Fruit fly (Drosophila melanogaster) whole organism, embryonic: ENCODE results near the gene p23.

Experiments
- Ada2b ChIP-seq: fragments of 200-800 bp; sonication (Bioruptor generic); IDR thresholded peaks from 2 replicates; pipeline ENCODE4 v1.3.6; 2022; ENCODE audit warnings: missing biosample characterization, missing genetic modification characterization
- B-H1 ChIP-seq: fragments of 200-800 bp; sonication (Bioruptor generic); IDR thresholded peaks from 3 replicates; pipeline ENCODE4 v1.3.6; 2022; ENCODE audit warnings: missing biosample characterization, missing genetic modification characterization
- B-H2 ChIP-seq: fragments of 200-800 bp; sonication (Bioruptor generic); optimal IDR thresholded peaks from 2 replicates; lab custom pipeline; 2018; ENCODE audit warnings: missing biosample characterization, mild to moderate bottlenecking, missing genetic modification characterization
- Bteb2 ChIP-seq: fragments of 200-800 bp; sonication (Bioruptor generic); optimal IDR thresholded peaks from 2 replicates; lab custom pipeline; 2016; ENCODE audit warnings: missing biosample characterization, missing genetic modification characterization
- CG10543 ChIP-seq: fragments of 200-800 bp; sonication (Bioruptor generic); optimal IDR thresholded peaks from 3 replicates; lab custom pipeline; 2017; ENCODE audit warnings: missing biosample characterization, mild to moderate bottlenecking, missing genetic modification characterization, moderate library complexity
- CG11247 ChIP-seq: fragments of 200-800 bp; sonication (Bioruptor generic); IDR thresholded peaks from 2 replicates; pipeline ENCODE4 v1.3.6; 2022; ENCODE audit warnings: missing biosample characterization, missing genetic modification characterization
- CG11456 ChIP-seq: fragments of 200-800 bp; sonication (Bioruptor generic); IDR thresholded peaks from 3 replicates; pipeline ENCODE4 v1.3.6; 2022; ENCODE audit warnings: missing biosample characterization, missing genetic modification characterization
- CG12155 ChIP-seq: fragments of 200-800 bp; sonication (Bioruptor generic); optimal IDR thresholded peaks from 3 replicates; lab custom pipeline; 2016; ENCODE audit warnings: missing biosample characterization, missing genetic modification characterization
- CG14710 ChIP-seq: fragments of 200-800 bp; sonication (Bioruptor generic); optimal IDR thresholded peaks from 3 replicates; lab custom pipeline; 2019; ENCODE audit warnings: missing biosample characterization, mild to moderate bottlenecking, missing genetic modification characterization, moderate library complexity
- CG15514 ChIP-seq: fragments of 200-800 bp; sonication (Bioruptor generic); optimal IDR thresholded peaks from 3 replicates; lab custom pipeline; 2017; ENCODE audit warnings: missing biosample characterization, missing genetic modification characterization, mild to moderate bottlenecking, moderate library complexity, missing genetic modification reagents
- CG17912 ChIP-seq: fragments of 200-800 bp; sonication (Bioruptor generic); optimal IDR thresholded peaks from 2 replicates; lab custom pipeline; 2018; ENCODE audit warnings: missing biosample characterization, mild to moderate bottlenecking, missing genetic modification characterization
- CG18619 ChIP-seq: fragments of 200-800 bp; sonication (Bioruptor generic); optimal IDR thresholded peaks from 3 replicates; lab custom pipeline; 2017; ENCODE audit warnings: missing biosample characterization, mild to moderate bottlenecking, missing genetic modification characterization
- CG2202 ChIP-seq: fragments of 200-800 bp; sonication (Bioruptor generic); optimal IDR thresholded peaks from 2 replicates; lab custom pipeline; 2018; ENCODE audit warnings: missing biosample characterization, mild to moderate bottlenecking, missing genetic modification characterization
- CG2875 ChIP-seq: fragments of 200-800 bp; sonication (Bioruptor generic); optimal IDR thresholded peaks from 2 replicates; lab custom pipeline; 2017; ENCODE audit warnings: missing biosample characterization, mild to moderate bottlenecking, missing genetic modification characterization, missing genetic modification reagents
- CG31365 ChIP-seq: fragments of 200-800 bp; sonication (Bioruptor generic); optimal IDR thresholded peaks from 2 replicates; lab custom pipeline; 2018; ENCODE audit warnings: missing biosample characterization, mild to moderate bottlenecking, missing genetic modification characterization
- CG33213 ChIP-seq: fragments of 200-800 bp; sonication (Bioruptor generic); optimal IDR thresholded peaks from 3 replicates; lab custom pipeline; 2016; ENCODE audit warnings: missing biosample characterization, missing genetic modification characterization
- CG5245 ChIP-seq: fragments of 200-800 bp; sonication (Bioruptor generic); optimal IDR thresholded peaks from 3 replicates; lab custom pipeline; 2016; ENCODE audit warnings: missing biosample characterization, missing genetic modification characterization
- CG6654 ChIP-seq: fragments of 200-800 bp; sonication (Bioruptor generic); optimal IDR thresholded peaks from 2 replicates; lab custom pipeline; 2017; ENCODE audit warnings: missing biosample characterization, mild to moderate bottlenecking, missing genetic modification characterization
- CG6765 ChIP-seq: fragments of 200-800 bp; sonication (Bioruptor generic); optimal IDR thresholded peaks from 3 replicates; lab custom pipeline; 2017; ENCODE audit warnings: missing biosample characterization, mild to moderate bottlenecking, missing genetic modification characterization
- CG6854 ChIP-seq: fragments of 200-800 bp; sonication (Bioruptor generic); optimal IDR thresholded peaks from 3 replicates; lab custom pipeline; 2017; ENCODE audit warnings: missing biosample characterization, mild to moderate bottlenecking, missing genetic modification characterization
- CHES-1-like ChIP-seq: fragments of 200-800 bp; sonication (Bioruptor generic); optimal IDR thresholded peaks from 2 replicates; lab custom pipeline; 2016; ENCODE audit warnings: missing biosample characterization, missing genetic modification characterization
- CrebB ChIP-seq: fragments of 200-800 bp; sonication (Bioruptor generic); optimal IDR thresholded peaks from 3 replicates; lab custom pipeline; 2018; ENCODE audit warnings: missing biosample characterization, mild to moderate bottlenecking, missing genetic modification characterization
- D19B ChIP-seq: fragments of 200-800 bp; sonication (Bioruptor generic); optimal IDR thresholded peaks from 2 replicates; lab custom pipeline; 2017; ENCODE audit warnings: missing biosample characterization, mild to moderate bottlenecking, missing genetic modification characterization
- Dip3 ChIP-seq: fragments of 200-800 bp; sonication (Bioruptor generic); optimal IDR thresholded peaks from 3 replicates; lab custom pipeline; 2016; ENCODE audit warnings: missing biosample characterization, missing genetic modification characterization
- Ets65A ChIP-seq: fragments of 200-800 bp; sonication (Bioruptor generic); peaks from one replicate; lab custom pipeline; 2016; ENCODE audit warnings: missing biosample characterization, missing genetic modification characterization
- Fer3 ChIP-seq: fragments of 200-800 bp; sonication (Bioruptor generic); optimal IDR thresholded peaks from 2 replicates; lab custom pipeline; 2018; ENCODE audit warnings: missing biosample characterization, mild to moderate bottlenecking, missing genetic modification characterization, moderate library complexity
- H2.0 ChIP-seq: fragments of 200-800 bp; sonication (Bioruptor generic); IDR thresholded peaks from 2 replicates; pipeline ENCODE4 v1.3.6; 2022; ENCODE audit warnings: missing biosample characterization, missing genetic modification characterization
- NC2β ChIP-seq: fragments of 200-800 bp; sonication (Bioruptor generic); optimal IDR thresholded peaks from 2 replicates; lab custom pipeline; 2016; ENCODE audit warnings: missing biosample characterization, missing genetic modification characterization
- NFAT ChIP-seq: fragments of 200-800 bp; sonication (Bioruptor generic); IDR thresholded peaks from 2 replicates; pipeline ENCODE4 v1.3.6; 2022; ENCODE audit warnings: missing biosample characterization, missing genetic modification characterization
- Nf-YB ChIP-seq: fragments of 200-800 bp; sonication (Bioruptor generic); optimal IDR thresholded peaks from 3 replicates; lab custom pipeline; 2019; ENCODE audit warnings: missing biosample characterization, mild to moderate bottlenecking, missing genetic modification characterization, moderate library complexity
- Rx ChIP-seq: fragments of 200-800 bp; sonication (Bioruptor generic); IDR thresholded peaks from 2 replicates; pipeline ENCODE4 v1.3.6; 2022; ENCODE audit warnings: missing biosample characterization, missing genetic modification characterization
- Sry-β ChIP-seq: fragments of 200-800 bp; sonication (Bioruptor generic); optimal IDR thresholded peaks from 2 replicates; lab custom pipeline; 2018; ENCODE audit warnings: missing biosample characterization, mild to moderate bottlenecking, missing genetic modification characterization, moderate library complexity
- TFAM ChIP-seq: fragments of 200-800 bp; sonication (Bioruptor generic); optimal IDR thresholded peaks from 2 replicates; lab custom pipeline; 2017; ENCODE audit warnings: missing biosample characterization, missing genetic modification characterization, inconsistent platforms
- bab2 ChIP-seq: fragments of 200-800 bp; sonication (Bioruptor generic); optimal IDR thresholded peaks from 2 replicates; lab custom pipeline; 2016; ENCODE audit warnings: missing biosample characterization, missing genetic modification characterization
- caup ChIP-seq: fragments of 200-800 bp; sonication (Bioruptor generic); optimal IDR thresholded peaks from 3 replicates; lab custom pipeline; 2017; ENCODE audit warnings: missing biosample characterization, mild to moderate bottlenecking, missing genetic modification characterization, moderate library complexity; ENCODE audit not compliant: severe bottlenecking
- chif ChIP-seq, 2 experiments: fragments of 200-800 bp; sonication (Bioruptor generic); optimal IDR thresholded peaks; 3 replicates each; lab custom pipeline; 2016; ENCODE audit warnings: missing biosample characterization in 2 of 2, missing genetic modification characterization in 2 of 2
- crp ChIP-seq, 2 experiments: fragments of 200-800 bp; sonication (Bioruptor generic); optimal IDR thresholded peaks; 2 replicates in 1 of 2; 3 replicates in 1 of 2; lab custom pipeline; 2017; ENCODE audit warnings: missing biosample characterization in 2 of 2, missing genetic modification characterization in 2 of 2, mild to moderate bottlenecking in 1 of 2, moderate library complexity in 1 of 2
- exex ChIP-seq: fragments of 200-800 bp; sonication (Bioruptor generic); optimal IDR thresholded peaks from 4 replicates; lab custom pipeline; 2018; ENCODE audit warnings: missing biosample characterization, mild to moderate bottlenecking, missing genetic modification characterization, moderate library complexity
- fd102C ChIP-seq: fragments of 200-800 bp; sonication (Bioruptor generic); optimal IDR thresholded peaks from 2 replicates; lab custom pipeline; 2018; ENCODE audit warnings: missing biosample characterization, mild to moderate bottlenecking, missing genetic modification characterization, moderate library complexity
- gcm2 ChIP-seq: fragments of 200-800 bp; sonication (Bioruptor generic); optimal IDR thresholded peaks from 2 replicates; lab custom pipeline; 2016; ENCODE audit warnings: missing biosample characterization, missing genetic modification characterization
- gem ChIP-seq: fragments of 200-800 bp; sonication (Bioruptor generic); optimal IDR thresholded peaks from 2 replicates; lab custom pipeline; 2019; ENCODE audit warnings: missing biosample characterization, mild to moderate bottlenecking, missing genetic modification characterization, moderate library complexity
- lab ChIP-seq: fragments of 200-800 bp; sonication (Bioruptor generic); optimal IDR thresholded peaks from 3 replicates; lab custom pipeline; 2017; ENCODE audit warnings: missing biosample characterization, missing genetic modification characterization, mild to moderate bottlenecking, moderate library complexity, missing genetic modification reagents
- lilli ChIP-seq: fragments of 200-800 bp; sonication (Bioruptor generic); optimal IDR thresholded peaks from 3 replicates; lab custom pipeline; 2016; ENCODE audit warnings: missing biosample characterization, missing genetic modification characterization
- mam ChIP-seq: fragments of 200-800 bp; sonication (Bioruptor generic); optimal IDR thresholded peaks from 3 replicates; lab custom pipeline; 2016; ENCODE audit warnings: missing biosample characterization, missing genetic modification characterization
- pan ChIP-seq, 4 experiments: fragments of >200 bp in 3 of 4; fragments of 200-800 bp in 1 of 4; sonication (Bioruptor generic) in 1 of 4; optimal IDR thresholded peaks in 3 of 4; IDR thresholded peaks in 1 of 4; 2 replicates each; pipeline versions ENCODE4 v1.3.6 to Lab custom; 2017 to 2022; ENCODE audit warnings: missing biosample characterization in 2 of 4, missing genetic modification characterization in 2 of 4, mixed read lengths in 1 of 4
- peb ChIP-seq: fragments of 200-800 bp; sonication (Bioruptor generic); IDR thresholded peaks from 2 replicates; pipeline ENCODE4 v1.3.6; 2022; ENCODE audit warnings: missing biosample characterization, missing genetic modification characterization
- ranshi ChIP-seq: fragments of 200-800 bp; sonication (Bioruptor generic); IDR thresholded peaks from 2 replicates; pipeline ENCODE4 v1.3.6; 2022; ENCODE audit warnings: missing biosample characterization, missing genetic modification characterization
- ttk ChIP-seq: fragments of 200-800 bp; sonication (Bioruptor generic); IDR thresholded peaks from 2 replicates; pipeline ENCODE4 v2.1.2; 2022; ENCODE audit warnings: missing biosample characterization, missing genetic modification characterization
- twi ChIP-seq: fragments of 200-800 bp; optimal IDR thresholded peaks from 2 replicates; lab custom pipeline; 2019; ENCODE audit warnings: missing biosample characterization, mild to moderate bottlenecking, missing genetic modification characterization, moderate library complexity
- yki ChIP-seq: fragments of >200 bp; optimal IDR thresholded peaks from 3 replicates; lab custom pipeline; 2018
- zen ChIP-seq: fragments of 200-800 bp; sonication (Bioruptor generic); optimal IDR thresholded peaks from 3 replicates; lab custom pipeline; 2018; ENCODE audit warnings: missing biosample characterization, mild to moderate bottlenecking, missing genetic modification characterization, moderate library complexity

Gene p23

dm6 chr3R:9702567-9702966, 24.8 kb downstream of the p23 start (continued):
- TF ChIP-seq bab2 (GFP tag; lab: Kevin White, UChicago), result peak; percentile 86
- peak; percentile 85 for TF ChIP-seq CG6765 (GFP tag; lab: Kevin White, UChicago)
- TF ChIP-seq ttk (GFP tag; lab: Robert Waterston, UW), result no peak
- TF ChIP-seq gcm2, result peak; percentile 85
- no peak for TF ChIP-seq CG11247 (GFP tag; lab: Robert Waterston, UW)
- peak; percentile 92 for TF ChIP-seq Fer3 (tag; lab: Kevin White, UChicago)
- TF ChIP-seq CG18619 (GFP tag; lab: Kevin White, UChicago), result peak; percentile 89
- peak; percentile 78 for TF ChIP-seq fd102C (GFP tag; lab: Kevin White, UChicago)
- peak; percentile 84 for TF ChIP-seq CG6854 (GFP tag; lab: Kevin White, UChicago)
- TF ChIP-seq CG33213 (GFP tag; lab: Kevin White, UChicago), result peak; percentile 82
- TF ChIP-seq CG14710 (tag; lab: Kevin White, UChicago), result peak; percentile 82
- peak; percentile 42 for TF ChIP-seq CG10543 (GFP tag; lab: Kevin White, UChicago)
- TF ChIP-seq pan (optimal IDR thresholded peaks at IDR 0.05; lab: Kevin White, UChicago), result no peak
- TF ChIP-seq pan (GFP tag; optimal IDR thresholded peaks at IDR 0.05 in 1 of 2, IDR thresholded peaks at IDR 0.05 in 1 of 2), result no peak
- TF ChIP-seq chif (GFP tag; optimal IDR thresholded peaks at IDR 0.05; lab: Kevin White, UChicago), result peak; percentile 76 to 80
- peak; percentile 86 for TF ChIP-seq CG2875 (GFP tag; lab: Kevin White, UChicago)
- no peak for TF ChIP-seq NFAT
- peak in 1 of 2 experiments; percentile 42 for TF ChIP-seq crp (GFP tag; optimal IDR thresholded peaks at IDR 0.05; lab: Kevin White, UChicago)
- TF ChIP-seq lab (GFP tag; lab: Kevin White, UChicago), result peak; percentile 95
- peak; percentile 89 for TF ChIP-seq CrebB
- TF ChIP-seq TFAM (GFP tag; lab: Kevin White, UChicago), result peak; percentile 37
- TF ChIP-seq CG31365 (tag; lab: Kevin White, UChicago), result peak; percentile 83
- TF ChIP-seq CG11456, result no peak
- peak; percentile 86 for TF ChIP-seq mam (GFP tag; lab: Kevin White, UChicago)
- peak; percentile 84 for TF ChIP-seq CG5245 (GFP tag; lab: Kevin White, UChicago)
- TF ChIP-seq CG6654 (GFP tag; lab: Kevin White, UChicago), result peak; percentile 82
- peak; percentile 81 for TF ChIP-seq zen (tag; lab: Kevin White, UChicago)
- TF ChIP-seq twi (tag; lab: Kevin White, UChicago), result peak; percentile 61
- no peak for TF ChIP-seq ranshi
- TF ChIP-seq Dip3 (GFP tag; lab: Kevin White, UChicago), result peak; percentile 76
- peak; percentile 29 for TF ChIP-seq Sry-β (GFP tag; lab: Kevin White, UChicago)
- TF ChIP-seq Ets65A, result peak; percentile 95
- TF ChIP-seq NC2β (GFP tag; lab: Kevin White, UChicago), result peak; percentile 71
- TF ChIP-seq Rx (GFP tag; lab: Robert Waterston, UW), result no peak
- peak; percentile 60 for TF ChIP-seq B-H2 (GFP tag; lab: Kevin White, UChicago)
- TF ChIP-seq CG17912 (GFP tag; lab: Kevin White, UChicago), result no peak
- TF ChIP-seq H2.0 (GFP tag; lab: Robert Waterston, UW), result no peak
- TF ChIP-seq CG12155 (GFP tag; lab: Kevin White, UChicago), result peak; percentile 77
- no peak for TF ChIP-seq peb (GFP tag; lab: Robert Waterston, UW)
- peak; percentile 94 for TF ChIP-seq gem (tag; lab: Kevin White, UChicago)
- peak; percentile 87 for TF ChIP-seq caup (GFP tag; lab: Kevin White, UChicago)
- peak; percentile 79 for TF ChIP-seq CHES-1-like
- TF ChIP-seq Ada2b, result no peak
- TF ChIP-seq exex (tag; lab: Kevin White, UChicago), result peak; percentile 65
- TF ChIP-seq yki (lab: Kevin White, UChicago), result no peak
- TF ChIP-seq CG2202 (tag; lab: Kevin White, UChicago), result peak; percentile 81
- TF ChIP-seq Nf-YB (GFP tag; lab: Kevin White, UChicago), result peak; percentile 76
- peak; percentile 79 for TF ChIP-seq D19B (GFP tag; lab: Kevin White, UChicago)
- TF ChIP-seq Bteb2 (GFP tag; lab: Kevin White, UChicago), result peak; percentile 81
- peak; percentile 87 for TF ChIP-seq CG15514 (GFP tag; lab: Kevin White, UChicago)
- TF ChIP-seq lilli (GFP tag; lab: Kevin White, UChicago), result peak; percentile 94
- TF ChIP-seq B-H1, result no peak
